Worm (Caenorhabditis elegans) whole organism, mixed stage, embryonic: Measurements from ENCODE around the gene mdt-21.

Source experiments
- ces-1 ChIP-seq: fragments of 150-350 bp; optimal IDR thresholded peaks from 2 replicates; lab custom pipeline; 2014; ENCODE audit warnings: missing biosample characterization, missing genetic modification reagents, missing genetic modification characterization
- sptf-1 ChIP-seq: sonication (generic microtip); optimal IDR thresholded peaks from 2 replicates; lab custom pipeline; 2017; ENCODE audit warnings: mild to moderate bottlenecking, missing genetic modification characterization, moderate library complexity, missing compliant biosample characterization

DNA sequence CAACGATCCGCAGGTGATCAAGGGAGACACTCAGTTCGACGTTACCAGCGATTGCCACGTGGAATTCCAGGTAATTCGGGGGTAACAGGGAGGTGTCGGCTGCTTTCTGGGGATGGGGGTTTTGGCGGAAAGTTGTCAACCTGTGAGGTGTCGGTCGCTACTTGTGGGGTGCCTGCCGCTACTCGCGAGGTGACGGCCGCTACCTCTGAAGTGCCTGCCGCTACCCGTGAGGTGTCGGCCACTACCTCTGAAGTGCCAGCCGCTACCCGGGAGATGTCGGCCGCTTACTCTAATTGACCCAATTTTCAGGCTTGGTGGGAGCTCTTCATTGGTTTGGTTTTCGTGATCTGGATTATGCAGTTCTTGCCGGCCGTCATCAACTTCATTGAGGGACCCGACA is 46.6 kb upstream of the mdt-21 start:
- TF ChIP-seq sptf-1: no peak
- no peak for TF ChIP-seq ces-1 (GFP tag; lab: Kevin White, UChicago)
